Fruit fly (Drosophila melanogaster): ENCODE measurements around the gene Cpr78Cc.

Gene Cpr78Cc

DNA sequence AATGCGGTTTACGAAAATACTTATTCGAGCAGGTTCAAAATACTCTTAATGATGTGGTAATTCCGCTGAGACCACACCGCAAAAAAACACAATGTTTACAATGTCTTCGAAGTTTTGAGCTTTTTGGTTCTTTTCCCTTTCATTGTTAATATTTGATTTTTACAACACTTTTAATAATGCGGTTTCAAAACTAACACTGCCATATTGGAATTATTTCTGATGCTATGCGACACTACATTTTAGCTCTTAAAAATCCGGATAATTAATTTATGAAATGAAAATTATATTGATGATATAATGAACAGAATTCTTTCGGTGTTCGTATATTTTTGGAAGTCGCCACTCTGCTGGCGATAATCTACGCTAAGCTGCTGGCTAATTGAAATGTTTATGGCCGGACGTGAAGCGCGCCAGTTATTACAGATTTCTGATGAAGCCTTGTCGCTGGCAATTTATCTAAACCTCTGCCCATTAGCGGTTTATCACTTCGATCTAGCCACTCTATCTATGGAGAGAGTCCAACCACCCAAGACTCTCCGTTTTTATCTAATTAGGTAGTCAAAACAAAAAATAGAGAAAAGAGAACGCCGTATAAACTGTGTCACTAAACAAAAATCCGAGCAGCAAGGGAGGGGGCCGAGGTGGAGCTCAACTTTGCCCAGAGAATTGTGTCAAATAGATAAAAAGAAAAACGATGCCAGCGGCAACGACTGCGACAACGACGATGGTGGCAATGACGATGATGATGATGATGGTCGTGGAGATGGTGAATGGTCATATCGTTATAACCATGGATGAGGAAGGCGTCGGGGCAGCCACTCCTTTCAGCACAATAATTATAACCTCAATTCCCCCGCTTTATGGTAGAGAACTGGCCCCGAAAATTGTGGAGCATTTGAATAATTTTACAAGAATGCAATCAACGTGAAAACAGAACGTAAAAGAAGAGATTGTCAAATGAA, 44.0 kb upstream of the Cpr78Cc start:
- TF ChIP-seq CG6854 (GFP tag; optimal IDR thresholded peaks at IDR 0.05) (peak; percentile 13), Eip78C (GFP tag) (peak; percentile 83), lz (GFP tag; optimal IDR thresholded peaks at IDR 0.05) (peak; percentile 20), Sox102F (GFP tag; optimal IDR thresholded peaks at IDR 0.05) (peak; percentile 50), acj6 (GFP tag; optimal IDR thresholded peaks at IDR 0.05) (no peak), Eip93F (GFP tag; optimal IDR thresholded peaks at IDR 0.05) (no peak), ss (GFP tag; optimal IDR thresholded peaks at IDR 0.05) (no peak), CG8319 (GFP tag; optimal IDR thresholded peaks at IDR 0.05) (no peak), Smox (GFP tag; optimal IDR thresholded peaks at IDR 0.05) (peak; percentile 30), CG31627 (GFP tag; optimal IDR thresholded peaks at IDR 0.05) (peak; percentile 15), Hr39 (GFP tag; optimal IDR thresholded peaks at IDR 0.05) (peak; percentile 22), topi (GFP tag; optimal IDR thresholded peaks at IDR 0.05) (peak; percentile 56), CG9139 (GFP tag; optimal IDR thresholded peaks at IDR 0.05) (no peak), Met (GFP tag; optimal IDR thresholded peaks at IDR 0.05) (peak; percentile 57), fkh (GFP tag; optimal IDR thresholded peaks at IDR 0.05) (no peak), svp (GFP tag) (peak; percentile 75), CG6276 (GFP tag; optimal IDR thresholded peaks at IDR 0.05) (no peak), Blimp-1 (GFP tag; optimal IDR thresholded peaks at IDR 0.05) (peak; percentile 30), vri (GFP tag; optimal IDR thresholded peaks at IDR 0.05) (peak; percentile 38), esn (GFP tag; optimal IDR thresholded peaks at IDR 0.05) (peak; percentile 51), CG11902 (GFP tag; optimal IDR thresholded peaks at IDR 0.05) (no peak)

DNA sequence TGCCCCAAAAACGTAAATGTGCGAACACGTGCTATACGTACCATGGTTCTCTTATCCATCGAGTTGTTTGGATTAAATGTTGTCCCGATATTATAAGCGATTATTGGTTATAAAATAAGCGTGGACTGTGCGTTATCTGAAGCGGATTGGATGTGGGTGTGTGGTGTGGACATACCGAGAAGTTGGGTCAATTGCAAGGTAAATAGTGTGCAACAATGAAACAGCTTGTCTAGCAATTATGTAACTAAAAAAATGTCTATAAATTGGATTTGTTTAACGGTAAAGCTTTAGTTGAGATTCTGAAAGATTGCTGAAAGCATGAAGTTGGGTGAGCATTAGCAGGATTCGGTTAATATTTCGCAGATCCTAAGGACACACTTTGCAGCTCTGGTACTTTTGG, 42.6 kb upstream of the Cpr78Cc start, which contains the start of gene CG43218:
CG43218 (plus strand) TSS at position 290 of the 400 bp plus-strand sequence.
- TF ChIP-seq CG6854 (GFP tag; optimal IDR thresholded peaks at IDR 0.05) (no peak), net (GFP tag; optimal IDR thresholded peaks at IDR 0.05) (no peak), achi (GFP tag; optimal IDR thresholded peaks at IDR 0.05) (no peak), Met (GFP tag; optimal IDR thresholded peaks at IDR 0.05) (no peak), dsx (GFP tag; optimal IDR thresholded peaks at IDR 0.05; ENCODE audit: poor library complexity, severe bottlenecking) (peak; percentile 45), Eip78C (GFP tag) (peak; percentile 65), lz (GFP tag; optimal IDR thresholded peaks at IDR 0.05) (no peak), topi (GFP tag; optimal IDR thresholded peaks at IDR 0.05) (no peak), ss (GFP tag; optimal IDR thresholded peaks at IDR 0.05) (no peak), Smox (GFP tag; optimal IDR thresholded peaks at IDR 0.05) (no peak), CG10631 (GFP tag; optimal IDR thresholded peaks at IDR 0.05) (no peak), Eip75B (GFP tag; optimal IDR thresholded peaks at IDR 0.05) (no peak)

dm6 chr3L:21259257-21259656, 41.1 kb upstream of the Cpr78Cc start:
- TF ChIP-seq svp (GFP tag) = no peak
- TF ChIP-seq net (GFP tag; optimal IDR thresholded peaks at IDR 0.05) = peak; percentile 2
- no peak for TF ChIP-seq CG6854 (GFP tag; optimal IDR thresholded peaks at IDR 0.05)
- no peak for TF ChIP-seq CG31627 (GFP tag; optimal IDR thresholded peaks at IDR 0.05)
- TF ChIP-seq salr (GFP tag; optimal IDR thresholded peaks at IDR 0.05) = peak in 1 of 2 experiments; percentile 40
- TF ChIP-seq ss (GFP tag; optimal IDR thresholded peaks at IDR 0.05) = no peak
- peak; percentile 35 for TF ChIP-seq CG3919 (GFP tag; optimal IDR thresholded peaks at IDR 0.05)
- TF ChIP-seq CG6808 (GFP tag; optimal IDR thresholded peaks at IDR 0.05) = no peak
- no peak for TF ChIP-seq CG9139 (GFP tag; optimal IDR thresholded peaks at IDR 0.05)
- peak; percentile 88 for TF ChIP-seq Eip78C (GFP tag)
- TF ChIP-seq CG1621 (tag; optimal IDR thresholded peaks at IDR 0.05) = no peak
- no peak for TF ChIP-seq CG6792 (GFP tag; optimal IDR thresholded peaks at IDR 0.05)
- no peak for TF ChIP-seq CG11902 (GFP tag; optimal IDR thresholded peaks at IDR 0.05)
- TF ChIP-seq Sox102F (GFP tag; optimal IDR thresholded peaks at IDR 0.05) = no peak
- TF ChIP-seq CG6163 (GFP tag; IDR thresholded peaks at IDR 0.05) = peak; percentile 10; the same call in 1 of the 3 replicates
- no peak for TF ChIP-seq dsx (GFP tag; optimal IDR thresholded peaks at IDR 0.05; ENCODE audit: poor library complexity, severe bottlenecking)
- TF ChIP-seq Lpt (GFP tag; optimal IDR thresholded peaks at IDR 0.05) = no peak
- TF ChIP-seq Ets21C (GFP tag; optimal IDR thresholded peaks at IDR 0.05) = no peak
- no peak for TF ChIP-seq CG10631 (GFP tag; optimal IDR thresholded peaks at IDR 0.05)
- peak; percentile 77 for TF ChIP-seq Hr4 (GFP tag; optimal IDR thresholded peaks at IDR 0.05)
- peak; percentile 66 for TF ChIP-seq CG4318 (GFP tag; optimal IDR thresholded peaks at IDR 0.05)
- peak; percentile 13 for TF ChIP-seq pdm3 (GFP tag; optimal IDR thresholded peaks at IDR 0.05)
- TF ChIP-seq CG8632 (GFP tag; optimal IDR thresholded peaks at IDR 0.05) = no peak
- TF ChIP-seq topi (GFP tag; optimal IDR thresholded peaks at IDR 0.05) = no peak
- TF ChIP-seq CG10669 (GFP tag; optimal IDR thresholded peaks at IDR 0.05) = no peak
- no peak for TF ChIP-seq CG3032 (tag; optimal IDR thresholded peaks at IDR 0.05)
- no peak for TF ChIP-seq CG11762 (GFP tag; optimal IDR thresholded peaks at IDR 0.05; ENCODE audit: insufficient read depth)
- no peak for TF ChIP-seq Sox14 (GFP tag; optimal IDR thresholded peaks at IDR 0.05)
- TF ChIP-seq Hr38 (GFP tag; optimal IDR thresholded peaks at IDR 0.05) = no peak
- no peak for TF ChIP-seq fd85E (GFP tag; optimal IDR thresholded peaks at IDR 0.05)
